Fruit fly (Drosophila melanogaster) whole organism, adult: Measurements from ENCODE around the gene CG7299.

Source experiments
- CG11617 ChIP-seq: fragments of 200-800 bp; sonication (Bioruptor generic); optimal IDR thresholded peaks from 2 replicates; lab custom pipeline; 2017; ENCODE audit warnings: mild to moderate bottlenecking, missing biosample characterization, missing genetic modification reagents, missing genetic modification characterization
- CG12768 ChIP-seq: fragments of 200-800 bp; sonication (Bioruptor generic); optimal IDR thresholded peaks from 2 replicates; lab custom pipeline; 2017; ENCODE audit warnings: missing biosample characterization, missing genetic modification characterization, mild to moderate bottlenecking, moderate library complexity, missing genetic modification reagents
- CG14711 ChIP-seq: fragments of 200-800 bp; sonication (Bioruptor generic); optimal IDR thresholded peaks from 2 replicates; lab custom pipeline; 2018; ENCODE audit warnings: missing biosample characterization, mild to moderate bottlenecking, missing genetic modification characterization, moderate library complexity
- CG1620 ChIP-seq: fragments of 200-800 bp; sonication (Bioruptor generic); optimal IDR thresholded peaks from 2 replicates; lab custom pipeline; 2016; ENCODE audit warnings: missing biosample characterization, missing genetic modification characterization
- CG33017 ChIP-seq: fragments of 200-800 bp; sonication (Bioruptor generic); optimal IDR thresholded peaks from 2 replicates; lab custom pipeline; 2018; ENCODE audit warnings: missing biosample characterization, mild to moderate bottlenecking, missing genetic modification characterization, moderate library complexity
- CG5204 ChIP-seq: fragments of 200-800 bp; sonication (Bioruptor generic); optimal IDR thresholded peaks from 2 replicates; lab custom pipeline; 2016; ENCODE audit warnings: missing biosample characterization, missing genetic modification characterization
- CG7045 ChIP-seq: fragments of 200-800 bp; sonication (Bioruptor generic); optimal IDR thresholded peaks from 2 replicates; lab custom pipeline; 2017; ENCODE audit warnings: missing biosample characterization, mild to moderate bottlenecking, missing genetic modification characterization
- CG7101 ChIP-seq: fragments of 200-800 bp; sonication (Bioruptor generic); optimal IDR thresholded peaks from 2 replicates; lab custom pipeline; 2018; ENCODE audit warnings: missing biosample characterization, mild to moderate bottlenecking, missing genetic modification characterization, moderate library complexity
- Clk ChIP-seq: fragments of 200-800 bp; sonication (Bioruptor generic); optimal IDR thresholded peaks from 2 replicates; lab custom pipeline; 2017; ENCODE audit warnings: missing biosample characterization, missing genetic modification characterization
- Crg-1 ChIP-seq: fragments of 200-800 bp; sonication (Bioruptor generic); optimal IDR thresholded peaks from 2 replicates; lab custom pipeline; 2016; ENCODE audit warnings: missing biosample characterization, missing genetic modification characterization
- Hr96 ChIP-seq: fragments of 200-800 bp; sonication (Bioruptor generic); optimal IDR thresholded peaks from 2 replicates; lab custom pipeline; 2016; ENCODE audit warnings: missing biosample characterization, missing genetic modification characterization
- Mnt ChIP-seq: fragments of 200-800 bp; sonication (Bioruptor generic); optimal IDR thresholded peaks from 2 replicates; lab custom pipeline; 2016; ENCODE audit warnings: missing biosample characterization, mild to moderate bottlenecking, missing genetic modification characterization
- bab1 ChIP-seq: fragments of 200-800 bp; sonication (Bioruptor generic); optimal IDR thresholded peaks from 3 replicates; lab custom pipeline; 2019; ENCODE audit warnings: missing biosample characterization, mild to moderate bottlenecking, missing genetic modification characterization, moderate library complexity
- cic ChIP-seq: fragments of 200-800 bp; sonication (Bioruptor generic); optimal IDR thresholded peaks from 2 replicates; lab custom pipeline; 2017; ENCODE audit warnings: missing biosample characterization, mild to moderate bottlenecking, missing genetic modification characterization, moderate library complexity
- cnc ChIP-seq, 2 experiments: fragments of >200 bp; optimal IDR thresholded peaks; 2 replicates each; lab custom pipeline; 2017
- kay ChIP-seq: fragments of 200-800 bp; sonication (Bioruptor generic); peaks from one replicate; lab custom pipeline; 2016; ENCODE audit warnings: missing biosample characterization, missing genetic modification characterization, borderline replicate concordance
- ovo ChIP-seq: fragments of 200-800 bp; sonication (Bioruptor generic); optimal IDR thresholded peaks from 2 replicates; lab custom pipeline; 2016; ENCODE audit warnings: missing biosample characterization, missing genetic modification characterization
- pad ChIP-seq: fragments of 200-800 bp; sonication (Bioruptor generic); optimal IDR thresholded peaks from 3 replicates; lab custom pipeline; 2017; ENCODE audit warnings: missing biosample characterization, missing genetic modification characterization, mild to moderate bottlenecking, moderate library complexity, missing genetic modification reagents
- tj ChIP-seq: fragments of 200-800 bp; sonication (Bioruptor generic); optimal IDR thresholded peaks from 3 replicates; lab custom pipeline; 2017; ENCODE audit warnings: missing biosample characterization, mild to moderate bottlenecking, missing genetic modification characterization, moderate library complexity
- toe ChIP-seq: fragments of 200-800 bp; sonication (Bioruptor generic); optimal IDR thresholded peaks from 2 replicates; lab custom pipeline; 2016; ENCODE audit warnings: missing biosample characterization, missing genetic modification characterization

The CG7299 gene

dm6 chr2L:10701499-10702062 is 17.4 kb upstream of the CG7299 start, which contains the start of gene Lip1:
TSS of gene Lip1 (minus strand) at chr2L:10701544.
- TF ChIP-seq cic (GFP tag; lab: Kevin White, UChicago) (no peak), CG14711 (tag; lab: Kevin White, UChicago) (no peak), CG7101 (tag; lab: Kevin White, UChicago) (no peak), CG7045 (GFP tag; lab: Kevin White, UChicago) (no peak), cnc (optimal IDR thresholded peaks at IDR 0.05; lab: Kevin White, UChicago) (no peak)

- no peak for TF ChIP-seq CG33017 (tag; lab: Kevin White, UChicago)
- no peak for TF ChIP-seq pad
- TF ChIP-seq bab1, result no peak
- TF ChIP-seq CG5204, result no peak
- no peak for TF ChIP-seq cic (GFP tag; lab: Kevin White, UChicago)
- TF ChIP-seq tj (GFP tag; lab: Kevin White, UChicago), result no peak
- TF ChIP-seq cnc (optimal IDR thresholded peaks at IDR 0.05; lab: Kevin White, UChicago), result no peak
- no peak for TF ChIP-seq CG1620
- TF ChIP-seq CG14711 (tag; lab: Kevin White, UChicago), result no peak
- no peak for TF ChIP-seq Clk (GFP tag; lab: Kevin White, UChicago)
- no peak for TF ChIP-seq CG11617
- no peak for TF ChIP-seq CG12768 (GFP tag; lab: Kevin White, UChicago)
- no peak for TF ChIP-seq CG7045 (GFP tag; lab: Kevin White, UChicago)
- no peak for TF ChIP-seq ovo (GFP tag; lab: Kevin White, UChicago)
- no peak for TF ChIP-seq Crg-1 (GFP tag; lab: Kevin White, UChicago)
- no peak for TF ChIP-seq kay (GFP tag; lab: Kevin White, UChicago)
Observed at dm6 chr2L:10697992-10698391, 13.8 kb upstream of the CG7299 start, which contains the start of gene CG7300. TSS of gene CG7300 (minus strand) at chr2L:10698043.

- TF ChIP-seq cnc (optimal IDR thresholded peaks at IDR 0.05; lab: Kevin White, UChicago) (no peak), CG14711 (tag; lab: Kevin White, UChicago) (peak; percentile 38), CG11617 (no peak), pad (no peak), CG12768 (GFP tag; lab: Kevin White, UChicago) (no peak), Hr96 (GFP tag; lab: Kevin White, UChicago) (no peak), ovo (GFP tag; lab: Kevin White, UChicago) (no peak), CG1620 (no peak), Crg-1 (GFP tag; lab: Kevin White, UChicago) (no peak), toe (GFP tag; lab: Kevin White, UChicago) (no peak), CG5204 (no peak), Mnt (GFP tag; lab: Kevin White, UChicago) (no peak), CG33017 (tag; lab: Kevin White, UChicago) (peak; percentile 78), tj (GFP tag; lab: Kevin White, UChicago) (no peak), Clk (GFP tag; lab: Kevin White, UChicago) (no peak), cic (GFP tag; lab: Kevin White, UChicago) (no peak), CG7045 (GFP tag; lab: Kevin White, UChicago) (no peak), CG7101 (tag; lab: Kevin White, UChicago) (peak; percentile 17), kay (GFP tag; lab: Kevin White, UChicago) (peak; percentile 75), bab1 (no peak)
Observed at dm6 chr2L:10694053-10694618, 9.9 kb upstream of the CG7299 start, which contains the start of gene CG17108. TSS of gene CG17108 (minus strand) at chr2L:10694103.

dm6 chr2L:10693018-10693417 is 8.8 kb upstream of the CG7299 start:
- TF ChIP-seq bab1 (no peak), Crg-1 (GFP tag; lab: Kevin White, UChicago) (no peak), CG7045 (GFP tag; lab: Kevin White, UChicago) (no peak), Hr96 (GFP tag; lab: Kevin White, UChicago) (no peak), CG1620 (no peak), CG14711 (tag; lab: Kevin White, UChicago) (no peak), cic (GFP tag; lab: Kevin White, UChicago) (no peak), pad (no peak), CG11617 (no peak), tj (GFP tag; lab: Kevin White, UChicago) (no peak), CG7101 (tag; lab: Kevin White, UChicago) (no peak), kay (GFP tag; lab: Kevin White, UChicago) (no peak), ovo (GFP tag; lab: Kevin White, UChicago) (no peak), toe (GFP tag; lab: Kevin White, UChicago) (no peak), CG12768 (GFP tag; lab: Kevin White, UChicago) (no peak), cnc (optimal IDR thresholded peaks at IDR 0.05; lab: Kevin White, UChicago) (no peak), Clk (GFP tag; lab: Kevin White, UChicago) (no peak)

dm6 chr2L:10689221-10690034 is 5.2 kb upstream of the CG7299 start, which contains the start of gene CG7294:
TSS of gene CG7294 (minus strand) at chr2L:10689271.
- TF ChIP-seq CG1620 (no peak), CG14711 (tag; lab: Kevin White, UChicago) (no peak), CG11617 (no peak), CG12768 (GFP tag; lab: Kevin White, UChicago) (no peak)
